Worm (Caenorhabditis elegans): ENCODE data around the gene nhr-126.

- TF ChIP-seq arid-1 (GFP tag; conservative IDR thresholded peaks at IDR 0.05) (no peak), unc-62 (GFP tag; optimal IDR thresholded peaks at IDR 0.05 in 1 of 2) (no peak), unc-62 (tag; optimal IDR thresholded peaks at IDR 0.05) (no peak), nhr-11 (tag; optimal IDR thresholded peaks at IDR 0.05) (no peak)
Measured at ce11 chrV:2218803-2219202, 10.1 kb upstream of the nhr-126 start, which contains the start of gene nhr-56.

Measured in whole organism, L4 larva.